Fruit fly (Drosophila melanogaster) whole organism: Measurements from ENCODE around the gene CG13314.

Source experiments
- Dll ChIP-seq: fragments of >200 bp; optimal IDR thresholded peaks from 2 replicates; lab custom pipeline; 2017
- usp ChIP-seq: fragments of >200 bp; optimal IDR thresholded peaks from 2 replicates; lab custom pipeline; 2017; ENCODE audit warnings: missing biosample characterization, missing genetic modification characterization, mixed read lengths

- TF ChIP-seq Dll (lab: Kevin White, UChicago) (no peak), usp (GFP tag; lab: Kevin White, UChicago) (no peak)
Observed at dm6 chr3L:9013745-9014144, 32.1 kb downstream of the CG13314 start.
